Fruit fly (Drosophila melanogaster) whole organism, embryonic: ENCODE data around the gene CG3184.

Experiments used
- CG11093 ChIP-seq: fragments of 200-800 bp; sonication (Bioruptor generic); IDR thresholded peaks from 3 replicates; pipeline ENCODE4 v1.3.6; 2022; ENCODE audit warnings: missing biosample characterization, missing genetic modification characterization
- CG11696 ChIP-seq: fragments of 200-800 bp; sonication (Bioruptor generic); IDR thresholded peaks from 2 replicates; pipeline ENCODE4 v1.3.6; 2022; ENCODE audit warnings: missing biosample characterization, missing genetic modification characterization
- CG12659 ChIP-seq: fragments of 200-800 bp; sonication (Bioruptor generic); optimal IDR thresholded peaks from 3 replicates; lab custom pipeline; 2017; ENCODE audit warnings: mild to moderate bottlenecking, missing biosample characterization, missing genetic modification reagents, missing genetic modification characterization
- CG1529 ChIP-seq: fragments of 200-800 bp; sonication (Bioruptor generic); optimal IDR thresholded peaks from 3 replicates; lab custom pipeline; 2018; ENCODE audit warnings: missing biosample characterization, missing genetic modification characterization
- CG15514 ChIP-seq: fragments of 200-800 bp; sonication (Bioruptor generic); optimal IDR thresholded peaks from 3 replicates; lab custom pipeline; 2017; ENCODE audit warnings: missing biosample characterization, missing genetic modification characterization, mild to moderate bottlenecking, moderate library complexity, missing genetic modification reagents
- CG1603 ChIP-seq: fragments of 200-800 bp; sonication (Bioruptor generic); optimal IDR thresholded peaks from 2 replicates; lab custom pipeline; 2019; ENCODE audit warnings: missing biosample characterization, mild to moderate bottlenecking, missing genetic modification characterization, moderate library complexity
- CG17328 ChIP-seq: fragments of 200-800 bp; sonication (Bioruptor generic); IDR thresholded peaks from 2 replicates; pipeline ENCODE4 v1.3.6; 2022; ENCODE audit warnings: missing biosample characterization, missing genetic modification characterization
- CG17359 ChIP-seq: fragments of 200-800 bp; sonication (Bioruptor generic); optimal IDR thresholded peaks from 3 replicates; lab custom pipeline; 2018; ENCODE audit warnings: missing biosample characterization, mild to moderate bottlenecking, missing genetic modification characterization, moderate library complexity
- CG17361 ChIP-seq: fragments of 200-800 bp; sonication (Bioruptor generic); IDR thresholded peaks from 3 replicates; pipeline ENCODE4 v1.3.6; 2022; ENCODE audit warnings: missing biosample characterization, missing genetic modification characterization
- CG17612 ChIP-seq: fragments of 200-800 bp; sonication (Bioruptor generic); IDR thresholded peaks from 2 replicates; pipeline ENCODE4 v1.3.6; 2022; ENCODE audit warnings: missing biosample characterization, missing genetic modification characterization
- CG2678 ChIP-seq: fragments of 200-800 bp; sonication (Bioruptor generic); optimal IDR thresholded peaks from 3 replicates; lab custom pipeline; 2019; ENCODE audit warnings: missing biosample characterization, mild to moderate bottlenecking, missing genetic modification characterization, moderate library complexity
- CG2889 ChIP-seq: fragments of 200-800 bp; sonication (Bioruptor generic); IDR thresholded peaks from 3 replicates; pipeline ENCODE4 v1.3.6; 2022; ENCODE audit warnings: missing biosample characterization, missing genetic modification characterization
- CG31224 ChIP-seq: fragments of 200-800 bp; sonication (Bioruptor generic); IDR thresholded peaks from 2 replicates; pipeline ENCODE4 v1.3.6; 2022; ENCODE audit warnings: missing biosample characterization, missing genetic modification characterization
- CG32532 ChIP-seq: fragments of 200-800 bp; sonication (Bioruptor generic); IDR thresholded peaks from 2 replicates; pipeline ENCODE4 v1.3.6; 2022; ENCODE audit warnings: missing biosample characterization, missing genetic modification characterization
- CG3281 ChIP-seq: fragments of 200-800 bp; sonication (Bioruptor generic); optimal IDR thresholded peaks from 3 replicates; lab custom pipeline; 2017; ENCODE audit warnings: missing biosample characterization, mild to moderate bottlenecking, missing genetic modification characterization
- CG34422 ChIP-seq: fragments of 200-800 bp; sonication (Bioruptor generic); IDR thresholded peaks from 3 replicates; pipeline ENCODE4 v1.3.6; 2022; ENCODE audit warnings: missing biosample characterization, missing genetic modification characterization
- CG6765 ChIP-seq: fragments of 200-800 bp; sonication (Bioruptor generic); optimal IDR thresholded peaks from 3 replicates; lab custom pipeline; 2017; ENCODE audit warnings: missing biosample characterization, mild to moderate bottlenecking, missing genetic modification characterization
- CG8281 ChIP-seq: fragments of 200-800 bp; sonication (Bioruptor generic); optimal IDR thresholded peaks from 2 replicates; lab custom pipeline; 2018; ENCODE audit warnings: missing biosample characterization, mild to moderate bottlenecking, missing genetic modification characterization, moderate library complexity
- CG8944 ChIP-seq: fragments of 200-800 bp; sonication (Bioruptor generic); optimal IDR thresholded peaks from 3 replicates; lab custom pipeline; 2016; ENCODE audit warnings: missing biosample characterization, missing genetic modification characterization
- CG9876 ChIP-seq: fragments of 200-800 bp; sonication (Bioruptor generic); optimal IDR thresholded peaks from 2 replicates; lab custom pipeline; 2016; ENCODE audit warnings: missing biosample characterization, missing genetic modification characterization
- D19A ChIP-seq: fragments of 200-800 bp; optimal IDR thresholded peaks from 3 replicates; lab custom pipeline; 2019; ENCODE audit warnings: missing biosample characterization, mild to moderate bottlenecking, missing genetic modification characterization, moderate library complexity
- Jarid2 ChIP-seq: fragments of 200-800 bp; sonication (Bioruptor generic); optimal IDR thresholded peaks from 3 replicates; lab custom pipeline; 2017; ENCODE audit warnings: mild to moderate bottlenecking, missing biosample characterization, missing genetic modification reagents, missing genetic modification characterization
- MBD-R2 ChIP-seq: fragments of 200-800 bp; sonication (Bioruptor generic); IDR thresholded peaks from 2 replicates; pipeline ENCODE4 v1.3.6; 2022; ENCODE audit warnings: missing biosample characterization, missing genetic modification characterization
- Nf-YA ChIP-seq: fragments of 200-800 bp; sonication (Bioruptor generic); IDR thresholded peaks from 2 replicates; pipeline ENCODE4 v1.3.6; 2022; ENCODE audit warnings: missing biosample characterization, missing genetic modification characterization
- Ravus ChIP-seq: fragments of 200-800 bp; sonication (Bioruptor generic); IDR thresholded peaks from 2 replicates; pipeline ENCODE4 v1.3.6; 2022; ENCODE audit warnings: missing biosample characterization, missing genetic modification characterization
- Six4 ChIP-seq: fragments of 200-800 bp; sonication (Bioruptor generic); optimal IDR thresholded peaks from 2 replicates; lab custom pipeline; 2016; ENCODE audit warnings: missing biosample characterization, missing genetic modification characterization
- Sry-β ChIP-seq: fragments of 200-800 bp; sonication (Bioruptor generic); optimal IDR thresholded peaks from 2 replicates; lab custom pipeline; 2018; ENCODE audit warnings: missing biosample characterization, mild to moderate bottlenecking, missing genetic modification characterization, moderate library complexity
- al ChIP-seq: fragments of 200-800 bp; sonication (Bioruptor generic); IDR thresholded peaks from 2 replicates; pipeline ENCODE4 v1.3.6; 2022; ENCODE audit warnings: missing biosample characterization, missing genetic modification characterization
- bigmax ChIP-seq: fragments of 200-800 bp; sonication (Bioruptor generic); optimal IDR thresholded peaks from 2 replicates; lab custom pipeline; 2018; ENCODE audit warnings: missing biosample characterization, mild to moderate bottlenecking, missing genetic modification characterization
- bowl ChIP-seq: fragments of 200-800 bp; sonication (Bioruptor generic); IDR thresholded peaks from 2 replicates; pipeline ENCODE4 v1.3.6; 2022; ENCODE audit warnings: missing biosample characterization, missing genetic modification characterization
- ci ChIP-seq: fragments of 200-800 bp; sonication (Bioruptor generic); IDR thresholded peaks from 3 replicates; pipeline ENCODE4 v1.3.6; 2022; ENCODE audit warnings: missing biosample characterization, missing genetic modification characterization
- croc ChIP-seq: fragments of 200-800 bp; sonication (Bioruptor generic); conservative IDR thresholded peaks from 3 replicates; pipeline ENCODE4 v1.3.6; 2022; ENCODE audit warnings: missing biosample characterization, missing genetic modification characterization
- danr ChIP-seq: fragments of 200-800 bp; sonication (Bioruptor generic); IDR thresholded peaks from 2 replicates; pipeline ENCODE4 v1.3.6; 2022; ENCODE audit warnings: missing biosample characterization, missing genetic modification characterization
- exex ChIP-seq: fragments of 200-800 bp; sonication (Bioruptor generic); optimal IDR thresholded peaks from 4 replicates; lab custom pipeline; 2018; ENCODE audit warnings: missing biosample characterization, mild to moderate bottlenecking, missing genetic modification characterization, moderate library complexity
- ftz-f1 ChIP-seq: fragments of 200-800 bp; sonication (Bioruptor generic); optimal IDR thresholded peaks from 2 replicates; lab custom pipeline; 2016; ENCODE audit warnings: missing biosample characterization, missing genetic modification characterization
- fu2 ChIP-seq: fragments of 200-800 bp; sonication (Bioruptor generic); optimal IDR thresholded peaks from 2 replicates; lab custom pipeline; 2016; ENCODE audit warnings: missing biosample characterization, missing genetic modification characterization
- inv ChIP-seq: fragments of 200-800 bp; sonication (Bioruptor generic); IDR thresholded peaks from 2 replicates; pipeline ENCODE4 v1.3.6; 2022; ENCODE audit warnings: missing biosample characterization, missing genetic modification characterization; ENCODE audit not compliant: partially characterized antibody
- kah ChIP-seq: fragments of 200-800 bp; sonication (Bioruptor generic); optimal IDR thresholded peaks from 2 replicates; lab custom pipeline; 2018; ENCODE audit warnings: missing biosample characterization, mild to moderate bottlenecking, missing genetic modification characterization
- klu ChIP-seq: fragments of 200-800 bp; sonication (Bioruptor generic); IDR thresholded peaks from 2 replicates; pipeline ENCODE4 v1.3.6; 2022; ENCODE audit warnings: missing biosample characterization, missing genetic modification characterization
- oc ChIP-seq: fragments of 200-800 bp; sonication (Bioruptor generic); optimal IDR thresholded peaks from 2 replicates; lab custom pipeline; 2018; ENCODE audit warnings: missing biosample characterization, mild to moderate bottlenecking, missing genetic modification characterization, moderate library complexity
- prd ChIP-seq, 3 experiments: fragments of >200 bp in 2 of 3; fragments of 200-800 bp in 1 of 3; sonication (Bioruptor generic) in 1 of 3; optimal IDR thresholded peaks in 2 of 3; IDR thresholded peaks in 1 of 3; 2 replicates in 2 of 3; 3 replicates in 1 of 3; pipeline versions ENCODE4 v1.3.6 to Lab custom; 2017 to 2022; ENCODE audit warnings: missing biosample characterization in 1 of 3, missing genetic modification characterization in 1 of 3
- pros ChIP-seq: fragments of 200-800 bp; sonication (Bioruptor generic); optimal IDR thresholded peaks from 3 replicates; lab custom pipeline; 2019; ENCODE audit warnings: missing biosample characterization, mild to moderate bottlenecking, missing genetic modification characterization, moderate library complexity
- ranshi ChIP-seq: fragments of 200-800 bp; sonication (Bioruptor generic); IDR thresholded peaks from 2 replicates; pipeline ENCODE4 v1.3.6; 2022; ENCODE audit warnings: missing biosample characterization, missing genetic modification characterization
- ro ChIP-seq: fragments of 200-800 bp; sonication (Bioruptor generic); IDR thresholded peaks from 2 replicates; pipeline ENCODE4 v1.3.6; 2022; ENCODE audit warnings: missing biosample characterization, missing genetic modification characterization
- sisA ChIP-seq: fragments of 200-800 bp; sonication (Bioruptor generic); IDR thresholded peaks from 2 replicates; pipeline ENCODE4 v1.3.6; 2022; ENCODE audit warnings: missing biosample characterization, missing genetic modification characterization
- sna ChIP-seq: fragments of 200-800 bp; sonication (Bioruptor generic); IDR thresholded peaks from 2 replicates; pipeline ENCODE4 v1.3.6; 2022; ENCODE audit warnings: missing biosample characterization, missing genetic modification characterization; ENCODE audit not compliant: partially characterized antibody
- stc ChIP-seq: fragments of 200-800 bp; sonication (Bioruptor generic); IDR thresholded peaks from 2 replicates; pipeline ENCODE4 v1.3.6; 2022; ENCODE audit warnings: missing biosample characterization, missing genetic modification characterization
- wek ChIP-seq: fragments of 200-800 bp; sonication (Bioruptor generic); optimal IDR thresholded peaks from 3 replicates; lab custom pipeline; 2018; ENCODE audit warnings: missing biosample characterization, mild to moderate bottlenecking, missing genetic modification characterization, moderate library complexity
- zfh2 ChIP-seq: fragments of 200-800 bp; sonication (Bioruptor generic); optimal IDR thresholded peaks from 2 replicates; lab custom pipeline; 2016; ENCODE audit warnings: missing biosample characterization, missing genetic modification characterization

The CG3184 gene

DNA sequence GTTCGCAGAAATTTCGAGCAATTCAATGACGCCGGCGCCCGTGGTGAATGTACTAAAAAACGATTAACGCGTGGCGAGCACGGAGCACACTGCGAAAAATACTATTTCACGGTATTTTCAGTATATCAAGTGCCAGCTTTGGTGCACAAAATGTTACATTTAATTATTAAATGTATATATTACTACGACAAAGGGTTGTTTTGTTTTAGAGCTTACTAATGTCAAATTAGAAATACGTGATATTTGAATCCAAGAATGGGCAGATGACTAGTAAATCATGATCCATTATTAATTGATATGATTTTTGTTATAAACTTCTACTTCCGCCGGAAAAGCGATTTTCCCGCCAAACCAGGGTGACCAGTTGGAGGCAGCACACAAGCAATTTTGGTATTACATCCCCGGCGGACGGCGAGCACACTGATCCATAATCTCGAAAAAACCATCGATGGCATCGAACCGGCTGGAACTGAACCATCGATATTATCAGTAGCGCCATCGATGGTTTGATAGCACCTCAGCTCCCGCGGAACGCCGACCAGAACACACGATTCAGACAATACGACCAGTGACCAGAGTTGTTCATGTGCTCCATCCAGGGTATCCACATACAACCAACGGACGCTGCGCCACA is 34.3 kb downstream of the CG3184 start, which contains the start of the genes CG3226 and Cdc7 (continued):
- peak; percentile 67 for TF ChIP-seq inv (GFP tag; lab: Robert Waterston, UW)
- TF ChIP-seq sna (GFP tag; lab: Robert Waterston, UW), result peak; percentile 55; the same call in 1 of the 2 replicates
- TF ChIP-seq bigmax (GFP tag; lab: Kevin White, UChicago), result no peak
- peak; percentile 47 for TF ChIP-seq kah (GFP tag; lab: Kevin White, UChicago)
- peak; percentile 92 for TF ChIP-seq CG6765
- peak; percentile 65; the same call in 1 of the 2 replicates for TF ChIP-seq stc (GFP tag; lab: Robert Waterston, UW)
- TF ChIP-seq CG17612, result no peak
- peak; percentile 41 for TF ChIP-seq D19A (tag; lab: Kevin White, UChicago)
- TF ChIP-seq CG3281 (GFP tag; lab: Kevin White, UChicago), result peak; percentile 88
- TF ChIP-seq ci (GFP tag; lab: Robert Waterston, UW), result peak; percentile 90
- peak; percentile 62 for TF ChIP-seq CG1529 (GFP tag; lab: Kevin White, UChicago)
- TF ChIP-seq ro (GFP tag; lab: Robert Waterston, UW), result no peak
- peak; percentile 49 for TF ChIP-seq CG9876 (GFP tag; lab: Kevin White, UChicago)
- no peak for TF ChIP-seq bowl
- TF ChIP-seq danr (GFP tag; lab: Robert Waterston, UW), result no peak
- peak; percentile 0 for TF ChIP-seq fu2 (GFP tag; lab: Kevin White, UChicago)
- TF ChIP-seq CG11696 (GFP tag; lab: Robert Waterston, UW), result 0 out of 2 replicates have a peak, but pooled peaks have one; percentile 11
- peak; percentile 13 for TF ChIP-seq CG8944 (GFP tag; lab: Kevin White, UChicago)
- peak; percentile 44; the same call in 2 of the 3 replicates for TF ChIP-seq croc (GFP tag; lab: Robert Waterston, UW)
- peak; percentile 94 for TF ChIP-seq CG12659 (GFP tag; lab: Kevin White, UChicago)
- peak; percentile 48 for TF ChIP-seq Sry-β (GFP tag; lab: Kevin White, UChicago)
- peak; percentile 41 for TF ChIP-seq oc (tag; lab: Kevin White, UChicago)
- TF ChIP-seq CG31224 (GFP tag; lab: Robert Waterston, UW), result 0 out of 2 replicates have a peak, but pooled peaks have one; percentile 13
- peak; percentile 81 for TF ChIP-seq CG17361 (GFP tag; lab: Robert Waterston, UW)
- TF ChIP-seq MBD-R2 (GFP tag; lab: Robert Waterston, UW), result peak; percentile 80
- TF ChIP-seq klu (GFP tag; lab: Robert Waterston, UW), result no peak
- peak; percentile 47; the same call in 1 of the 2 replicates for TF ChIP-seq CG17328 (GFP tag; lab: Robert Waterston, UW)
- peak; percentile 44 for TF ChIP-seq CG17359
- TF ChIP-seq CG1603 (tag; lab: Kevin White, UChicago), result peak; percentile 73
- peak; percentile 56 for TF ChIP-seq ranshi (GFP tag; lab: Robert Waterston, UW)
- TF ChIP-seq CG15514, result peak; percentile 92
- TF ChIP-seq CG11093 (GFP tag; lab: Robert Waterston, UW), result no peak
- TF ChIP-seq al (GFP tag; lab: Robert Waterston, UW), result peak; percentile 45; the same call in 1 of the 2 replicates
- peak; percentile 49 for TF ChIP-seq exex (tag; lab: Kevin White, UChicago)
- TF ChIP-seq Jarid2 (GFP tag; lab: Kevin White, UChicago), result peak; percentile 69
- TF ChIP-seq Nf-YA (GFP tag; lab: Robert Waterston, UW), result no peak
- TF ChIP-seq CG8281, result peak; percentile 47
- TF ChIP-seq CG2889 (GFP tag; lab: Robert Waterston, UW), result no peak
- no peak for TF ChIP-seq Ravus (GFP tag; lab: Robert Waterston, UW)
- no peak for TF ChIP-seq sisA (GFP tag; lab: Robert Waterston, UW)
- no peak for TF ChIP-seq zfh2 (GFP tag; lab: Kevin White, UChicago)
- peak; percentile 74 for TF ChIP-seq wek (GFP tag; lab: Kevin White, UChicago)
- no peak for TF ChIP-seq pros
- TF ChIP-seq prd (optimal IDR thresholded peaks at IDR 0.05; lab: Kevin White, UChicago), result no peak
- TF ChIP-seq prd (GFP tag; IDR thresholded peaks at IDR 0.05; lab: Robert Waterston, UW), result no peak
- TF ChIP-seq Six4, result peak; percentile 29
- TF ChIP-seq CG32532 (GFP tag; lab: Robert Waterston, UW), result peak; percentile 71
- peak; percentile 68 for TF ChIP-seq CG2678 (tag; lab: Kevin White, UChicago)
- TF ChIP-seq CG34422 (GFP tag; lab: Robert Waterston, UW), result peak; percentile 67; the same call in 1 of the 3 replicates
- no peak for TF ChIP-seq ftz-f1 (GFP tag; lab: Kevin White, UChicago)
